Fruit fly (Drosophila melanogaster) ovary, adult (tissue): ENCODE data around the gene Reg-2.

Experiments used
- CG17801 ChIP-seq: fragments of 200-800 bp; optimal IDR thresholded peaks from 2 replicates; lab custom pipeline; 2019; ENCODE audit warnings: missing biosample characterization, mild to moderate bottlenecking, missing genetic modification characterization, moderate library complexity; ENCODE audit not compliant: partially characterized antibody

Gene Reg-2

DNA sequence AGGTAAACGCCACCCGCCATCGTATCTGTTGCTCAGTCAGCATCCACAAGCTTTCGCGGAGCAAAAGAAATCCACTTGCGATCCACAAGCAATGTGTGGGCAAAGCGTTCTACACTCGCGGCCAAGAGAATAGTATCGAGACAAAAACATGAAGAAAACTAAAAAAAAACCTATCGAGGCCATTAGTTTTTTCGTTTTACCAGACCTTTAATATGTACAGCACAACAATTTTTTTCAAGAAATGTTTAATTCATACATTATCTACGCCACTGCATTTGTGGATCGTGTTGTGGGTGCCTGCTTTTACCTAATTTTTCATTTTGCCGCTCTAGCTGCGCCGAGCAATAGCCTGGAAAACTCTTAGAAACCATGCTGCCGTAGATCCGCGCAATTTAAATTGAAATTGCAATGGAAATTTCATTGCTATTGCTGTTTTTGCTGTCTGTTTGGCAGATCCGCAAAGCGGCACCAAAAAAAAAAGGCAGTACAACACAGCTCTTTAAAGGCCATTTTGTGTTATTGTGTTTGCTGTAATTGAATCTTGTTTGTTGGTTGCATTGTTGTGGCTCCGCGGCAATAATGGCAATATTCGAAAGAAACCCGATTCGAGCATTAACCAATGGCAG is 43.3 kb downstream of the Reg-2 start:
- TF ChIP-seq CG17801 = no peak

- TF ChIP-seq CG17801 = no peak
Measured at dm6 chr3L:561772-562454, 44.5 kb downstream of the Reg-2 start.

DNA sequence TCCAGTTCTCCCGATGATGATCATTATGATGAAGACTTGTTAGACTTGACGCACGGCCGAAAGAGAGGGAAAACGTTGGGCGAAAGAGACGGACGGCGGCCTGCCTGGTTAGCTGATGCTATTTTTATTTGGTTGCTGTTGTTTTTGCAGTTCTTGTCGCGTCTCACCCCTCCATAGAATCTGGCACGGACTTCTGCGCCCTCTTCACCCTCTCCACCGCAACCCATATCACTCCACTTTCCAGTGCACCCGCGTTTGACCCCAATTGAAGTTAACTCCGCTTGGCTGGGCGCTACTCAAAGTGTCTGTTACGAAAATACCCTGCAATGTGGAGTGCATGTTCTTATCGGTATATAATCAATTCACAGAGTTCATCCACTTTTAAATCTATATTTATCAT is 45.3 kb downstream of the Reg-2 start:
- no peak for TF ChIP-seq CG17801

- TF ChIP-seq CG17801 = no peak
Measured at dm6 chr3L:559390-560034, 46.9 kb downstream of the Reg-2 start.

DNA sequence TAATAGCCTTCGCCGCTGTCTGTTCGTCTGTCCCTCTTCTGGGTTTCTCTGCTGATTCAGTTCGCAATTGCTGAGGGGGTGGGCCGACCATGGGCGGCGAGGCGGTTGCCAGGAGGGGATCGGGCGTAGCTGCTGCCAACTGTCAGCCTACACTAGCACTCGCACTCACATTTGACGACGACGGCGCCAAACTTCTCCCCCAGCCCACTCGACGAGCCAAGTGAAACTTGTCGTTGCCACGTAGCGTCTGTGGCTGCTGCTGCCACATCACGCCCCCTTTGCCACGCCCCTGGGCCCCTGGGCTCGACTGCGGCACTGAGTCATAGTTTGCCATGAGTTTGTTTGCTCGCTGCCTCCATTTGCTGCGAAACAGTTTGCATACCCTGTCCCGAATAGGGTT is 49.1 kb downstream of the Reg-2 start:
- no peak for TF ChIP-seq CG17801

DNA sequence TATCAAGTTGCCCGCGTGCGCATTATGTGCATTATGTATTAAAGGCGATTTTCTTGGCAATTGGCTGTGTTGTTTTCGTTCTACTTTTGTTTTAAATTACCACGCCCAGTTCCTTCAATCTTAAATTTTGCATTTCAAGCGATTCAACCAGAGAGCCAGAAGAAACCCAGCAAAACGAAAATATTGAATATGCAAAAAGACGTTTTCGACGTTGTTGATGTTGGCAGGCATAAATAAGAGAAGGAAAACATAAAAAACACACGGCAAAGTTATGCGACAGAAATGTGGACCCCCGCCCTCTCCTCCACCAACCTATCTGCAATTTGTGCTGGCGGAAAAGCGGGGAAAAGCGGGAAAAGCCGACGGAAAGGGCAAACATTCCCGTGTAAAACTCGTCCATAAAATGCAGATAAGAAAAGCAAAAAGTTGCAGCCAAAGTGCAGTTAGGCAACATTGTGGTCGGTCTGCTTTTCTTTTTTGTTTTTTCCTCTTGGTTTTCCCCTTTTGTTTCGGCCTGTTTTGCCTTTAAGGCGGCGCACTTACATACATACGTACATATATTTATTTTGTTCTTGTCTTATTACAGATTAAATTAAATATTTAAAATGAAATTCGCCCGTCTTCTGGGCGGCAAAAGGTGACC is 50.4 kb downstream of the Reg-2 start:
- no peak for TF ChIP-seq CG17801

- TF ChIP-seq CG17801 = no peak
Measured at dm6 chr3L:555326-555725, 51.0 kb downstream of the Reg-2 start.
